Worm (Caenorhabditis elegans) whole organism, L2 larva: ENCODE data around the gene VC5.2.

Source experiments
- elt-3 ChIP-seq: sonication (generic microtip); optimal IDR thresholded peaks from 2 replicates; lab custom pipeline; 2017; ENCODE audit warnings: missing biosample characterization, missing genetic modification characterization
- mdl-1 ChIP-seq, 2 experiments: fragments of 150-350 bp in 1 of 2; sonication (generic microtip) in 1 of 2; optimal IDR thresholded peaks; 2 replicates each; lab custom pipeline; 2017; ENCODE audit warnings: missing biosample characterization in 2 of 2, missing genetic modification characterization in 2 of 2
- nhr-25 ChIP-seq: fragments of 150-350 bp; sonication (generic microtip); optimal IDR thresholded peaks from 3 replicates; lab custom pipeline; 2014; ENCODE audit warnings: missing biosample characterization, missing genetic modification characterization
- peb-1 ChIP-seq: fragments of 150-350 bp; optimal IDR thresholded peaks from 2 replicates; lab custom pipeline; 2014; ENCODE audit warnings: missing biosample characterization, missing genetic modification characterization
- unc-62 ChIP-seq: fragments of 150-350 bp; optimal IDR thresholded peaks from 2 replicates; lab custom pipeline; 2014; ENCODE audit warnings: missing biosample characterization, missing genetic modification reagents, missing genetic modification characterization

DNA sequence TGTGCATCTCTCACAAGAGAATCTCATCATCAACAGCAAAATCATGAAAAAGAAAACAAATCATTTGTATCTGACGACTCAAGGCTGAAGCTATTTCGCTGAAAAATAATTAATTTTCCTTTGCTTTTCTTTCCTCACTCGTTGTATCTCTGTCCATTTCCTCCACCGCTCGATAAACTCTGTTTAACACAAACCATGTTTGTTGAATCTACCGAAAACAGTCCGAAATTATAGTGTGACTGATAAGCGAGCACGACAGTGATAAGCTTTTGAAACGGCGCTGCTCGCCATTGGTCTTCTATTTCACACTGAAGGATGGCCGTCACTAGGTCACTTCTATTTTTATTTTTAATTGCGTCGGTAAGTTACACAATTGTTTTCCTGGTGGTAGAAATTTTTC is 10.1 kb upstream of the VC5.2 start, which contains the start of gene npa-1:
- no peak for TF ChIP-seq peb-1 (tag; lab: Kevin White, UChicago)
- TF ChIP-seq nhr-25, result no peak
- TF ChIP-seq unc-62 (GFP tag; lab: Kevin White, UChicago), result no peak
- no peak for TF ChIP-seq mdl-1 (tag; optimal IDR thresholded peaks at IDR 0.05; lab: Kevin White, UChicago)
- no peak for TF ChIP-seq elt-3 (tag; lab: Kevin White, UChicago)
